Worm (Caenorhabditis elegans): Measurements from ENCODE around the gene K07H8.9.

K07H8.9 gene

DNA sequence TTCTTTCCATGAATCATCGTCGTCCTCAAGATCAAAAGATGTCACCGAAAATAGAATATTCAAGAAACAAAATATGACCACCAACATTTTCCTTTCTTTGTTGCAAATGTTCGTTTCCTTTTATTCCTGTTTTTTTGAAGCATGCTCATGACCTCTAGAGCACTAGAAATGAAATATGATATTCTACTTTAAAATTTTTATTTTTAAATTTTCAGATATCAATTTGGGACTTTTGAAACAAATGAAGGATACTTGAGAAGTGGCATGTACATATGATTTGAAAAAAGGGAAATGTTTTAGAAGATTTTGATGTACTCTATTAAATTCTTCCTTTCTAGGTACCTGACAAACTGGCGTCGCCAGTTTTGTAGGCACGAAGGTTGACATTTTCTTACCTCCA, 11.0 kb downstream of the K07H8.9 start, which contains the start of gene K07H8.11:
TSS of gene K07H8.11 (minus strand) at position 101 of the 400 bp plus-strand sequence.
- no peak for TF ChIP-seq F49E8.2 (tag; optimal IDR thresholded peaks at IDR 0.05; ENCODE audit: borderline replicate concordance)
- TF ChIP-seq daf-19 (GFP tag; conservative IDR thresholded peaks at IDR 0.05): no peak
- no peak for TF ChIP-seq gei-8 (GFP tag; optimal IDR thresholded peaks at IDR 0.05)
- no peak for TF ChIP-seq zip-2 (tag; optimal IDR thresholded peaks at IDR 0.05)
- TF ChIP-seq egl-43 (GFP tag; IDR thresholded peaks at IDR 0.05): no peak
- TF ChIP-seq vab-7 (GFP tag; IDR thresholded peaks at IDR 0.05): no peak
- no peak for TF ChIP-seq unc-62 (GFP tag; optimal IDR thresholded peaks at IDR 0.05 in 1 of 2)
- TF ChIP-seq unc-62 (tag; optimal IDR thresholded peaks at IDR 0.05): no peak
- TF ChIP-seq mxl-2 (GFP tag; conservative IDR thresholded peaks at IDR 0.05): no peak
- no peak for TF ChIP-seq ceh-44 (GFP tag; IDR thresholded peaks at IDR 0.05)
- TF ChIP-seq sdz-12 (GFP tag; optimal IDR thresholded peaks at IDR 0.05): no peak

DNA sequence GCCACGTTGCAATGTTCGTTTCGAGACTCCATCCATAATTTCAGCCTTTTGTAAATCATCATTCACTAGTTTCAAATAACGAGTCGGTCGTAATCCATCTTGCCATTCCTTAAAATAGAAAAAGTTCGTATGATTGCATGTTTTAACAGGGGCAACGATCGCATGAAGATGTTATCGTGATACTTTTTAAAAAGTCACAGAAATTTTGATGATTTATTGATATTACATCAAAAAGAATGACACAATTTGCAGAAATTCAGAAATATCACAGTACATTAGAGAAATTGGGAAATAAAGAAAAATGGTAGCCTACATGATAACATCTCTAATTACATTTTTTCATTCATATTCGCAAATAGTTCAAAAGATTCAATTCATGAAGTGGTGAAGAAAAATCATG, 12.9 kb downstream of the K07H8.9 start:
- TF ChIP-seq unc-62 (GFP tag; optimal IDR thresholded peaks at IDR 0.05 in 1 of 2) (peak in 1 of 2 experiments; percentile 88), unc-62 (tag; optimal IDR thresholded peaks at IDR 0.05) (no peak), unc-39 (tag; optimal IDR thresholded peaks at IDR 0.05) (no peak), nhr-28 (tag; optimal IDR thresholded peaks at IDR 0.05) (peak; percentile 49), dmd-6 (GFP tag; IDR thresholded peaks at IDR 0.05) (no peak)

DNA sequence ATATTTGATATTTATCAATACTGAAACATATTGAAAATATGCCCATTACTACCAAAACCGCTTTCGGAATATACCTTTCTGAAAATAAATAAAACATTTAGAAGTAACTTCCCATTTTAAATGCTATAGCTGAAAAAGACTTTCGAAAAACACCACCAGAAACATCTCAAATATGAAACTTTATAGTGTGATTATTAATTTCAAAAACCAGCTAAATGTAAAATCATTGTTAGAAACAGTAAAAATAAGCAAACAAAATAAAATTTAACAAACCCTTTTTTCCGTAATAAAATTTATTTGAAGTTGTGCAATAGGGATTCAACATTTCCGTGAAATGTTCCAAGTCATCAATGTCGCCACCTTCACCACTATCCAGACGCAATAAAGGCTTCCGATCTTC, 18.3 kb downstream of the K07H8.9 start, which contains the start of the genes K07H8.5 and K07H8.8:
TSS of gene K07H8.5 (plus strand) at position 301 of the 400 bp plus-strand sequence.
TSS of gene K07H8.8 (minus strand) at position 389 of the 400 bp plus-strand sequence.
- TF ChIP-seq dmd-8 (GFP tag; IDR thresholded peaks at IDR 0.05) (no peak), nhr-10 (tag; optimal IDR thresholded peaks at IDR 0.05) (no peak), vab-7 (GFP tag; IDR thresholded peaks at IDR 0.05) (no peak), set-16 (GFP tag; IDR thresholded peaks at IDR 0.05) (no peak), daf-8 (GFP tag; IDR thresholded peaks at IDR 0.05) (no peak), unc-39 (tag; optimal IDR thresholded peaks at IDR 0.05) (no peak), dpl-1 (GFP tag; optimal IDR thresholded peaks at IDR 0.05) (no peak), daf-12 (tag; optimal IDR thresholded peaks at IDR 0.05) (no peak), Y48G9A.11 (GFP tag; IDR thresholded peaks at IDR 0.05) (no peak), rbr-2 (tag; optimal IDR thresholded peaks at IDR 0.05) (no peak), tra-1 (GFP tag; IDR thresholded peaks at IDR 0.05) (no peak)

ce11 chrIV:8266024-8266949, 20.0 kb downstream of the K07H8.9 start:
- TF ChIP-seq ama-1 (optimal IDR thresholded peaks at IDR 0.05) (no peak), ces-1 (GFP tag; optimal IDR thresholded peaks at IDR 0.05) (no peak), lin-29 (GFP tag; IDR thresholded peaks at IDR 0.05) (no peak), dmd-6 (GFP tag; IDR thresholded peaks at IDR 0.05) (peak; percentile 50), ceh-32 (tag; optimal IDR thresholded peaks at IDR 0.05; ENCODE audit: poor library complexity) (no peak), nhr-76 (tag; optimal IDR thresholded peaks at IDR 0.05) (no peak), ztf-7 (tag; optimal IDR thresholded peaks at IDR 0.05) (no peak), dpl-1 (GFP tag; optimal IDR thresholded peaks at IDR 0.05) (no peak), attf-4 (tag; optimal IDR thresholded peaks at IDR 0.05) (no peak), lin-1 (GFP tag; IDR thresholded peaks at IDR 0.05) (no peak), lsy-2 (tag; optimal IDR thresholded peaks at IDR 0.05) (no peak), ceh-20 (GFP tag; IDR thresholded peaks at IDR 0.05) (no peak), ctbp-1 (GFP tag; IDR thresholded peaks at IDR 0.05) (no peak), ZK337.2 (GFP tag; IDR thresholded peaks at IDR 0.05) (no peak), mep-1 (tag; optimal IDR thresholded peaks at IDR 0.05) (no peak), pha-4 (GFP tag; IDR thresholded peaks at IDR 0.05) (peak; percentile 16; the same call in 1 of the 2 replicates), pha-4 (tag; optimal IDR thresholded peaks at IDR 0.05) (no peak), nhr-111 (GFP tag; optimal IDR thresholded peaks at IDR 0.05) (no peak), Y48G9A.11 (GFP tag; IDR thresholded peaks at IDR 0.05) (no peak), hif-1 (tag; optimal IDR thresholded peaks at IDR 0.05) (no peak), F10B5.3 (tag; optimal IDR thresholded peaks at IDR 0.05) (no peak), zip-2 (tag; optimal IDR thresholded peaks at IDR 0.05) (no peak), ceh-44 (GFP tag; IDR thresholded peaks at IDR 0.05) (no peak), madf-9 (GFP tag; conservative IDR thresholded peaks at IDR 0.05) (0 out of 2 replicates have a peak, but pooled peaks have one; percentile 30), lir-3 (tag; optimal IDR thresholded peaks at IDR 0.05) (no peak), egl-27 (tag; optimal IDR thresholded peaks at IDR 0.05) (no peak)
